Fruit fly (Drosophila melanogaster): Measurements from ENCODE around the gene CG42681.

DNA sequence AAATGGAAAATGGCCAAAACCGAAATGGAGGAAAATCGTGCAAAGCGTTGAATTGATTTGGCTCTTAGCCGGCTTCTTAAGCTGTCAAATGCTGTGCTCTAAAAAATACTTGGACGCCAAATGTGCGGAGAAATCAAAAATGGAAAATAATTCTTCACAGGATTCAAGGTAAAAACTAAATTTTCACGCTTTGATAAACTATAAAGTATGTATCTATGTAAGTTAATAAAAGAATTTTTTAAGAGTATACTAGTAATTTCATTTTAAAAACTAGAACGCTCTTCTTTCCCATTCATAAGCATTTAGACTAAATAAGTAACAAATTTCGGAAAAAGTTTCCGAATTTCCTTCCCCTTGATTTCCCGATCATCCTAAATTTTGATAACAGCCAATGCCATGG is 18.2 kb downstream of the CG42681 start, which contains the start of gene CSN1a:
- TF ChIP-seq CG7045 (GFP tag; optimal IDR thresholded peaks at IDR 0.05) (no peak), kay (GFP tag; ENCODE audit: borderline replicate concordance) (no peak), CG33017 (tag; optimal IDR thresholded peaks at IDR 0.05) (no peak)

Data from whole organism, adult.